Worm (Caenorhabditis elegans): Measurements from ENCODE around the gene ZK1127.5.

ZK1127.5 gene

ce11 chrII:7099231-7099630, 48.8 kb downstream of the ZK1127.5 start:
- TF ChIP-seq egl-27 (tag; optimal IDR thresholded peaks at IDR 0.05) (no peak), sma-3 (GFP tag; optimal IDR thresholded peaks at IDR 0.05) (no peak), nhr-11 (tag; optimal IDR thresholded peaks at IDR 0.05) (no peak), lin-39 (tag; optimal IDR thresholded peaks at IDR 0.05) (no peak), nhr-23 (tag; optimal IDR thresholded peaks at IDR 0.05) (no peak), C34F6.9 (tag; optimal IDR thresholded peaks at IDR 0.05) (no peak), dmd-4 (tag; optimal IDR thresholded peaks at IDR 0.05) (no peak), ama-1 (optimal IDR thresholded peaks at IDR 0.05) (no peak), mbf-1 (tag; optimal IDR thresholded peaks at IDR 0.05) (no peak), snpc-4 (tag; optimal IDR thresholded peaks at IDR 0.05) (no peak), nhr-6 (tag; optimal IDR thresholded peaks at IDR 0.05) (no peak), elt-3 (tag; optimal IDR thresholded peaks at IDR 0.05) (no peak), nhr-129 (tag; optimal IDR thresholded peaks at IDR 0.05) (no peak), skn-1 (tag; optimal IDR thresholded peaks at IDR 0.05) (no peak), mab-5 (tag; optimal IDR thresholded peaks at IDR 0.05) (no peak), nhr-10 (tag; optimal IDR thresholded peaks at IDR 0.05) (no peak), crh-2 (tag; optimal IDR thresholded peaks at IDR 0.05) (no peak), gmeb-1 (tag; optimal IDR thresholded peaks at IDR 0.05) (no peak), ZK546.5 (tag; optimal IDR thresholded peaks at IDR 0.05) (no peak)

- TF ChIP-seq nhr-11 (tag; optimal IDR thresholded peaks at IDR 0.05) (no peak), sma-9 (GFP tag; optimal IDR thresholded peaks at IDR 0.05) (peak; percentile 0), sma-9 (tag; optimal IDR thresholded peaks at IDR 0.05) (no peak), zag-1 (tag; optimal IDR thresholded peaks at IDR 0.05) (no peak), ztf-11 (tag; optimal IDR thresholded peaks at IDR 0.05) (no peak), elt-3 (tag; optimal IDR thresholded peaks at IDR 0.05) (no peak)
These were observed 50.4 kb downstream of the ZK1127.5 start, which contains the start of gene mmaa-1 for ce11 chrII:7100838-7101237. mmaa-1 (minus strand) TSS chrII:7101165.

Data from whole organism, L2 larva.